Fruit fly (Drosophila melanogaster) whole organism, wandering third instar larva: ENCODE results near the gene S6k.

Experiments used
- Myc ChIP-seq: fragments of >200 bp; optimal IDR thresholded peaks from 2 replicates; lab custom pipeline; 2017
- br ChIP-seq: fragments of 200-800 bp; sonication (Bioruptor generic); optimal IDR thresholded peaks from 2 replicates; lab custom pipeline; 2016; ENCODE audit warnings: missing biosample characterization, missing genetic modification characterization
- dl ChIP-seq, 2 experiments: fragments of 175-275, 200-275 bp in 1 of 2; fragments of 200-275 bp in 1 of 2; sonication (Bioruptor generic); optimal IDR thresholded peaks; lab custom pipeline; 2018; ENCODE audit warnings: mild to moderate bottlenecking in 2 of 2, missing biosample characterization in 2 of 2, missing genetic modification characterization in 2 of 2, moderate library complexity in 2 of 2; ENCODE audit not compliant: partially characterized antibody in 2 of 2, insufficient read depth in 1 of 2
- jim ChIP-seq: fragments of 175-275, 200-325 bp; sonication (Bioruptor generic); optimal IDR thresholded peaks from 2 replicates; lab custom pipeline; 2016; ENCODE audit warnings: missing biosample characterization, mild to moderate bottlenecking, missing genetic modification characterization
- sage ChIP-seq: fragments of 200-800 bp; sonication (Bioruptor generic); optimal IDR thresholded peaks from 2 replicates; lab custom pipeline; 2016; ENCODE audit warnings: missing biosample characterization, mild to moderate bottlenecking, missing genetic modification characterization
- usp ChIP-seq: fragments of >200 bp; optimal IDR thresholded peaks from 2 replicates; lab custom pipeline; 2017; ENCODE audit warnings: missing biosample characterization, missing genetic modification characterization

dm6 chr3L:5808540-5809200, 2.1 kb downstream of the S6k start:
- TF ChIP-seq Myc (no peak), usp (GFP tag; lab: Kevin White, UChicago) (no peak), br (GFP tag; lab: Kevin White, UChicago) (no peak), dl (GFP tag; optimal IDR thresholded peaks at IDR 0.05; lab: Kevin White, UChicago; ENCODE audit: insufficient read depth in 1 of 2, partially characterized antibody in 2 of 2) (no peak), sage (GFP tag; lab: Kevin White, UChicago) (no peak), jim (no peak)
